Fruit fly (Drosophila melanogaster): Measurements from ENCODE around the gene Mpp6.

Mpp6 gene

DNA sequence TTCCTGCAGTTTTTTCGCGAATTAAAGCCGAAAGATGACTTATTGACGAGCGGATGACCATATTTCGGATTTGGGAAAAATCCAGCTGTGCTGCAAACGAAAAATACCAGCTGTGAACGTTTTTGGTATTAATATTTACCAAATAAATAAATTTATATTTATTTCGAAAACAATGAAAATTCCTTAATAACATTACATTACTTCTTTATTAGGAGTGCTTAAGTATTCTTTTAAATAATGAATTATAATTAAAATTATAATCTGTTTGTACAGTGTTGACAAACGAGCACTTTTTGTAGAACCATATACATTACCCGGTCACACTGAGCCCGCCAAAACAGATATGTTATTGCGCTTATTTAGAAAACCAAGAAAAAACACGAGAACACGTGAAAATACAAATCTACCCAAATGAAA lies 23.5 kb downstream of the Mpp6 start, which contains the start of the genes bur and Mcm10 (continued):
- TF ChIP-seq Myb (GFP tag; optimal IDR thresholded peaks at IDR 0.05) (no peak), Dip2 (GFP tag; IDR thresholded peaks at IDR 0.05) (no peak), CG12391 (tag; optimal IDR thresholded peaks at IDR 0.05) (peak; percentile 65), CG18011 (GFP tag; optimal IDR thresholded peaks at IDR 0.05) (no peak), Hr78 (GFP tag; optimal IDR thresholded peaks at IDR 0.05) (no peak), pfk (GFP tag; optimal IDR thresholded peaks at IDR 0.05) (no peak), grn (GFP tag; optimal IDR thresholded peaks at IDR 0.05) (no peak), crp (GFP tag; optimal IDR thresholded peaks at IDR 0.05) (peak in 1 of 2 experiments; percentile 28), caup (GFP tag; optimal IDR thresholded peaks at IDR 0.05; ENCODE audit: severe bottlenecking) (no peak), CG8924 (tag; optimal IDR thresholded peaks at IDR 0.05) (no peak), CG17829 (tag; optimal IDR thresholded peaks at IDR 0.05) (peak; percentile 46), CG12659 (GFP tag; optimal IDR thresholded peaks at IDR 0.05) (peak; percentile 65), wdn (GFP tag; IDR thresholded peaks at IDR 0.05) (no peak), prd (optimal IDR thresholded peaks at IDR 0.05) (no peak), prd (GFP tag; IDR thresholded peaks at IDR 0.05) (no peak), stwl (tag; optimal IDR thresholded peaks at IDR 0.05) (peak; percentile 68), trh (GFP tag; optimal IDR thresholded peaks at IDR 0.05) (no peak), Hr3 (GFP tag; optimal IDR thresholded peaks at IDR 0.05) (peak; percentile 13), E2f2 (GFP tag; IDR thresholded peaks at IDR 0.05) (peak; percentile 91), CG31441 (GFP tag; IDR thresholded peaks at IDR 0.05) (no peak), phol (tag; optimal IDR thresholded peaks at IDR 0.05) (peak; percentile 45), Lhr (GFP tag; optimal IDR thresholded peaks at IDR 0.05) (peak; percentile 62), CG12219 (GFP tag; optimal IDR thresholded peaks at IDR 0.05) (no peak)

DNA sequence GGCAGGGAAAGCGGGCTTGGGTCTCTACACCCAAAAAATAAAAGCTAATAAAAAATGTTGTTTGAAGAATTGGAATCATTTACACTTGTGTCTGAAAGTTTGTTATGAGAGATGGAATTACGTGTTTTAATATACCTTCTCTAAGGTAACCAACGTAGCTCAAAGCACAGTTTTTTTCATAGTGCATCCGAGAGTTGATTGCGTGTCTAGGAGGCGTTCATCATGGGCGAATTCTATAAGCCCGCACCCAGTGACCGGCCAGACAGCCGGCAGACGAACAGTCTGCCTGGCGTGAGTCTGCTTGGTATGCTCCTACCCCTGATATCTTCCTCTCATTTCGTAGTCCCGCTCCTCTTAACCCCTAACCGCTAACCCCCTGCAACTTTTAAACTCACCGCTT lies 31.7 kb downstream of the Mpp6 start:
- TF ChIP-seq CG32532 (GFP tag; IDR thresholded peaks at IDR 0.05) (0 out of 2 replicates have a peak, but pooled peaks have one; percentile 14), bsh (GFP tag; optimal IDR thresholded peaks at IDR 0.05) (no peak), row (GFP tag; IDR thresholded peaks at IDR 0.05) (peak; percentile 27; the same call in 1 of the 3 replicates), CG3726 (GFP tag; IDR thresholded peaks at IDR 0.05) (no peak), Adf1 (GFP tag; IDR thresholded peaks at IDR 0.05) (no peak), dysf (GFP tag; IDR thresholded peaks at IDR 0.05) (peak; percentile 25; the same call in 1 of the 3 replicates), Rfx (GFP tag; IDR thresholded peaks at IDR 0.05) (0 out of 2 replicates have a peak, but pooled peaks have one; percentile 24), Ptx1 (GFP tag; IDR thresholded peaks at IDR 0.05) (peak; percentile 31; the same call in 1 of the 2 replicates), CG1233 (GFP tag; optimal IDR thresholded peaks at IDR 0.05) (no peak), danr (GFP tag; IDR thresholded peaks at IDR 0.05) (0 out of 2 replicates have a peak, but pooled peaks have one; percentile 11), CG16863 (GFP tag; optimal IDR thresholded peaks at IDR 0.05) (no peak), CG18599 (GFP tag; optimal IDR thresholded peaks at IDR 0.05) (peak; percentile 1), CG4730 (GFP tag; IDR thresholded peaks at IDR 0.05) (no peak), bigmax (GFP tag; optimal IDR thresholded peaks at IDR 0.05) (no peak), dmrt11E (tag; optimal IDR thresholded peaks at IDR 0.05) (no peak), CG2678 (tag; optimal IDR thresholded peaks at IDR 0.05) (no peak), CG32772 (GFP tag; IDR thresholded peaks at IDR 0.05) (no peak), Sox100B (GFP tag; optimal IDR thresholded peaks at IDR 0.05) (no peak), CG10565 (GFP tag; optimal IDR thresholded peaks at IDR 0.05) (no peak), tio (GFP tag; optimal IDR thresholded peaks at IDR 0.05) (no peak), dimm (GFP tag; IDR thresholded peaks at IDR 0.05) (no peak), CG4617 (GFP tag; optimal IDR thresholded peaks at IDR 0.05; ENCODE audit: borderline replicate concordance) (no peak), B-H1 (GFP tag; IDR thresholded peaks at IDR 0.05) (no peak), CG9609 (GFP tag; optimal IDR thresholded peaks at IDR 0.05) (no peak), Ets65A (GFP tag) (peak; percentile 81), btn (GFP tag; optimal IDR thresholded peaks at IDR 0.05) (no peak)
